Worm (Caenorhabditis elegans): Measurements from ENCODE around the gene C30F2.5.

C30F2.5 gene

ce11 chrX:16128794-16129193 lies 34.3 kb downstream of the C30F2.5 start, which contains the start of gene ZK1073.1 (continued):
- TF ChIP-seq elt-3 (tag; optimal IDR thresholded peaks at IDR 0.05) = no peak
- TF ChIP-seq ceh-16 (tag; optimal IDR thresholded peaks at IDR 0.05) = no peak
- no peak for TF ChIP-seq blmp-1 (tag; optimal IDR thresholded peaks at IDR 0.05; ENCODE audit: insufficient read depth)
- TF ChIP-seq unc-55 (GFP tag; optimal IDR thresholded peaks at IDR 0.05) = peak; percentile 71
- TF ChIP-seq Y55F3AM.14 (GFP tag; optimal IDR thresholded peaks at IDR 0.05) = no peak
- no peak for TF ChIP-seq nhr-12 (tag; optimal IDR thresholded peaks at IDR 0.05)
- TF ChIP-seq ZK546.5 (tag; optimal IDR thresholded peaks at IDR 0.05) = no peak
- TF ChIP-seq peb-1 (tag; optimal IDR thresholded peaks at IDR 0.05) = no peak
- no peak for TF ChIP-seq ama-1 (optimal IDR thresholded peaks at IDR 0.05)
- TF ChIP-seq egl-27 (tag; optimal IDR thresholded peaks at IDR 0.05) = no peak
- no peak for TF ChIP-seq mbf-1 (tag; optimal IDR thresholded peaks at IDR 0.05)
- TF ChIP-seq unc-62 (GFP tag; optimal IDR thresholded peaks at IDR 0.05) = no peak
- no peak for TF ChIP-seq nhr-11 (tag; optimal IDR thresholded peaks at IDR 0.05)
- TF ChIP-seq lin-11 (tag; optimal IDR thresholded peaks at IDR 0.05) = no peak
- TF ChIP-seq skn-1 (tag; optimal IDR thresholded peaks at IDR 0.05) = no peak
- TF ChIP-seq mab-5 (tag; optimal IDR thresholded peaks at IDR 0.05) = peak; percentile 24
- peak in 1 of 2 experiments; percentile 39 for TF ChIP-seq lsy-2 (tag; optimal IDR thresholded peaks at IDR 0.05)
- no peak for TF ChIP-seq ztf-11 (tag; optimal IDR thresholded peaks at IDR 0.05)
- no peak for TF ChIP-seq fos-1 (tag; optimal IDR thresholded peaks at IDR 0.05)

- no peak for TF ChIP-seq R02D3.7 (tag; optimal IDR thresholded peaks at IDR 0.05)
- peak; percentile 27 for TF ChIP-seq fos-1 (tag; optimal IDR thresholded peaks at IDR 0.05)
- TF ChIP-seq nhr-77 (tag; optimal IDR thresholded peaks at IDR 0.05) = no peak
- TF ChIP-seq sma-9 (GFP tag; optimal IDR thresholded peaks at IDR 0.05) = peak; percentile 15
- TF ChIP-seq sma-9 (tag; optimal IDR thresholded peaks at IDR 0.05) = no peak
- TF ChIP-seq crh-2 (tag; optimal IDR thresholded peaks at IDR 0.05) = peak; percentile 34
These were observed 35.7 kb downstream of the C30F2.5 start for ce11 chrX:16130213-16130612.

DNA sequence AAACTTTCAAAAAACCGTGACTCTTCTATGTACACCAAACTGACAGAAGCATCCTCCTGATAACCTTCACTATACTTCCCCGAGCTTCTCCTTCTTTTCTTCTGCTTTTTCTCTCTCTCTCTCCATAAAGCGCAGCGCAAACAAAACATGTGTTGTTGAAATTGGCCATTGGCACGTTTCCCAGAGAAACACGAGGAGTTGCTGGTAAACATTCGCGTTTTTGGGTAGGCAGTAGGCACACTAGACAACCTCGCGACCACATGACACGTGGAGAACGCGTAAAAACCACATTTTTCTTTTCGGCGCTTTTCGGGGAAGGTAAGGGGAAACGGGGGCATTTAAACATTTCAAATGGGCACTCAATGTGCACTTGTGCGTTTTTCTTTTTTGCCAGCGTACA lies 36.6 kb downstream of the C30F2.5 start:
- TF ChIP-seq ZK546.5 (tag; optimal IDR thresholded peaks at IDR 0.05) (no peak), nhr-129 (tag; optimal IDR thresholded peaks at IDR 0.05) (peak; percentile 91), elt-1 (tag; optimal IDR thresholded peaks at IDR 0.05) (no peak), unc-55 (GFP tag; optimal IDR thresholded peaks at IDR 0.05) (no peak), sma-3 (GFP tag; optimal IDR thresholded peaks at IDR 0.05) (peak; percentile 7), nhr-23 (tag; optimal IDR thresholded peaks at IDR 0.05) (no peak), F13H6.1 (tag; optimal IDR thresholded peaks at IDR 0.05) (peak; percentile 87), C34F6.9 (tag; optimal IDR thresholded peaks at IDR 0.05) (peak; percentile 63), peb-1 (tag; optimal IDR thresholded peaks at IDR 0.05) (no peak), ceh-16 (tag; optimal IDR thresholded peaks at IDR 0.05) (no peak), ztf-11 (tag; optimal IDR thresholded peaks at IDR 0.05) (no peak), gmeb-1 (tag; optimal IDR thresholded peaks at IDR 0.05) (peak; percentile 27), alr-1 (tag; optimal IDR thresholded peaks at IDR 0.05) (no peak), skn-1 (tag; optimal IDR thresholded peaks at IDR 0.05) (no peak), nhr-25 (tag; optimal IDR thresholded peaks at IDR 0.05) (no peak), R02D3.7 (tag; optimal IDR thresholded peaks at IDR 0.05) (no peak), crh-2 (tag; optimal IDR thresholded peaks at IDR 0.05) (peak; percentile 84), dmd-4 (tag; optimal IDR thresholded peaks at IDR 0.05) (no peak), lin-11 (tag; optimal IDR thresholded peaks at IDR 0.05) (peak; percentile 60), mbf-1 (tag; optimal IDR thresholded peaks at IDR 0.05) (no peak), nhr-6 (tag; optimal IDR thresholded peaks at IDR 0.05) (no peak), aly-2 (tag; optimal IDR thresholded peaks at IDR 0.05) (no peak), nhr-11 (tag; optimal IDR thresholded peaks at IDR 0.05) (no peak), egl-27 (tag; optimal IDR thresholded peaks at IDR 0.05) (no peak), nhr-10 (tag; optimal IDR thresholded peaks at IDR 0.05) (no peak), nhr-77 (tag; optimal IDR thresholded peaks at IDR 0.05) (no peak), sem-4 (tag; optimal IDR thresholded peaks at IDR 0.05) (no peak), elt-3 (tag; optimal IDR thresholded peaks at IDR 0.05) (no peak), ceh-82 (tag; optimal IDR thresholded peaks at IDR 0.05) (no peak), unc-62 (GFP tag; optimal IDR thresholded peaks at IDR 0.05) (no peak), blmp-1 (tag; optimal IDR thresholded peaks at IDR 0.05; ENCODE audit: insufficient read depth) (no peak), Y55F3AM.14 (GFP tag; optimal IDR thresholded peaks at IDR 0.05) (peak; percentile 17), ztf-1 (GFP tag; conservative IDR thresholded peaks at IDR 0.05) (no peak), fos-1 (tag; optimal IDR thresholded peaks at IDR 0.05) (peak; percentile 0), lin-13 (GFP tag; optimal IDR thresholded peaks at IDR 0.05) (no peak), sma-9 (GFP tag; optimal IDR thresholded peaks at IDR 0.05) (peak; percentile 70), sma-9 (tag; optimal IDR thresholded peaks at IDR 0.05) (no peak), lsy-2 (tag; optimal IDR thresholded peaks at IDR 0.05) (peak in 1 of 2 experiments; percentile 60), unc-39 (tag; optimal IDR thresholded peaks at IDR 0.05) (no peak), zag-1 (tag; optimal IDR thresholded peaks at IDR 0.05) (no peak), nhr-21 (tag; optimal IDR thresholded peaks at IDR 0.05) (no peak), ama-1 (optimal IDR thresholded peaks at IDR 0.05) (no peak), nhr-237 (tag; optimal IDR thresholded peaks at IDR 0.05) (no peak), ztf-4 (tag; optimal IDR thresholded peaks at IDR 0.05) (peak; percentile 10), snpc-4 (tag; optimal IDR thresholded peaks at IDR 0.05) (no peak), mdl-1 (tag; optimal IDR thresholded peaks at IDR 0.05) (peak; percentile 24 to 84), nhr-12 (tag; optimal IDR thresholded peaks at IDR 0.05) (no peak), mab-5 (tag; optimal IDR thresholded peaks at IDR 0.05) (no peak)
